Worm (Caenorhabditis elegans): Measurements from ENCODE around the gene fbxa-84.

- TF ChIP-seq nhr-76 (tag; optimal IDR thresholded peaks at IDR 0.05): no peak
- TF ChIP-seq nhr-12 (tag; optimal IDR thresholded peaks at IDR 0.05): no peak
- no peak for TF ChIP-seq elt-1 (tag; optimal IDR thresholded peaks at IDR 0.05; ENCODE audit: borderline replicate concordance, insufficient read depth)
- no peak for TF ChIP-seq blmp-1 (tag; optimal IDR thresholded peaks at IDR 0.05)
- no peak for TF ChIP-seq nhr-237 (tag; optimal IDR thresholded peaks at IDR 0.05)
- TF ChIP-seq ceh-83 (GFP tag; optimal IDR thresholded peaks at IDR 0.05): no peak
- no peak for TF ChIP-seq unc-62 (GFP tag; optimal IDR thresholded peaks at IDR 0.05)
- no peak for TF ChIP-seq pha-4 (tag; optimal IDR thresholded peaks at IDR 0.05)
- TF ChIP-seq ceh-39 (tag; optimal IDR thresholded peaks at IDR 0.05): no peak
These were observed 29.0 kb upstream of the fbxa-84 start, which contains the start of gene srh-55 for ce11 chrV:15153277-15153676.
